Worm (Caenorhabditis elegans) whole organism, late embryonic: ENCODE measurements around the gene K09C8.7.

Experiments
- C38D4.7 ChIP-seq: fragments of 200-800 bp; sonication (Bioruptor generic); optimal IDR thresholded peaks from 2 replicates; lab custom pipeline; 2018; ENCODE audit warnings: mild to moderate bottlenecking, missing genetic modification characterization, moderate library complexity, missing compliant biosample characterization
- F13H6.1 ChIP-seq: sonication (generic microtip); optimal IDR thresholded peaks from 2 replicates; lab custom pipeline; 2016; ENCODE audit warnings: missing genetic modification characterization, missing compliant biosample characterization
- K02D7.2 ChIP-seq: sonication (generic microtip); optimal IDR thresholded peaks from 2 replicates; lab custom pipeline; 2017; ENCODE audit warnings: mild to moderate bottlenecking, missing genetic modification characterization, missing compliant biosample characterization
- ahr-1 ChIP-seq: sonication (generic microtip); optimal IDR thresholded peaks from 2 replicates; lab custom pipeline; 2016; ENCODE audit warnings: missing genetic modification characterization, missing compliant biosample characterization
- ceh-14 ChIP-seq: sonication (generic microtip); optimal IDR thresholded peaks from 2 replicates; lab custom pipeline; 2016; ENCODE audit warnings: missing genotype, missing genetic modification characterization, missing compliant biosample characterization
- ceh-18 ChIP-seq: sonication (generic microtip); optimal IDR thresholded peaks from 2 replicates; lab custom pipeline; 2016; ENCODE audit warnings: missing genetic modification characterization, missing compliant biosample characterization
- ceh-19 ChIP-seq: fragments of 200-800 bp; sonication (Bioruptor generic); optimal IDR thresholded peaks from 2 replicates; lab custom pipeline; 2018; ENCODE audit warnings: mild to moderate bottlenecking, missing genetic modification characterization, missing compliant biosample characterization
- ceh-22 ChIP-seq: sonication (generic microtip); optimal IDR thresholded peaks from 2 replicates; lab custom pipeline; 2017; ENCODE audit warnings: missing biosample characterization, missing genetic modification characterization
- ceh-24 ChIP-seq: sonication (generic microtip); optimal IDR thresholded peaks from 2 replicates; lab custom pipeline; 2016; ENCODE audit warnings: mild to moderate bottlenecking, missing genetic modification characterization, missing compliant biosample characterization
- ceh-34 ChIP-seq: sonication (generic microtip); optimal IDR thresholded peaks from 2 replicates; lab custom pipeline; 2016; ENCODE audit warnings: mild to moderate bottlenecking, missing genetic modification characterization, missing compliant biosample characterization
- ceh-45 ChIP-seq: fragments of 200-800 bp; sonication (Bioruptor generic); IDR thresholded peaks from 2 replicates; pipeline ENCODE4 v1.3.6; 2022; ENCODE audit warnings: missing genetic modification reagents, missing genetic modification characterization, missing compliant biosample characterization
- ceh-6 ChIP-seq: fragments of 200-800 bp; sonication (Bioruptor generic); optimal IDR thresholded peaks from 2 replicates; lab custom pipeline; 2018; ENCODE audit warnings: mild to moderate bottlenecking, missing genetic modification characterization, missing compliant biosample characterization
- ceh-9 ChIP-seq: sonication (generic microtip); optimal IDR thresholded peaks from 2 replicates; lab custom pipeline; 2016; ENCODE audit warnings: mild to moderate bottlenecking, missing genetic modification characterization, inconsistent platforms, missing compliant biosample characterization
- dve-1 ChIP-seq: sonication (generic microtip); optimal IDR thresholded peaks from 2 replicates; lab custom pipeline; 2017; ENCODE audit warnings: antibody characterized with exemption, mild to moderate bottlenecking, missing genetic modification characterization, missing compliant biosample characterization
- elt-2 ChIP-seq: sonication (generic microtip); optimal IDR thresholded peaks from 2 replicates; lab custom pipeline; 2016; ENCODE audit warnings: missing genetic modification reagents, missing genetic modification characterization, missing compliant biosample characterization
- elt-4 ChIP-seq: sonication (generic microtip); optimal IDR thresholded peaks from 2 replicates; lab custom pipeline; 2016; ENCODE audit warnings: missing genetic modification characterization, missing compliant biosample characterization
- ets-4 ChIP-seq: sonication (generic microtip); optimal IDR thresholded peaks from 2 replicates; lab custom pipeline; 2016; ENCODE audit warnings: missing genetic modification characterization, missing compliant biosample characterization
- eyg-1 ChIP-seq: sonication (generic microtip); optimal IDR thresholded peaks from 2 replicates; lab custom pipeline; 2016; ENCODE audit warnings: missing genotype, missing genetic modification characterization, missing compliant biosample characterization
- fax-1 ChIP-seq: sonication (generic microtip); optimal IDR thresholded peaks from 2 replicates; lab custom pipeline; 2016; ENCODE audit warnings: missing genotype, missing genetic modification characterization, missing compliant biosample characterization
- fkh-6 ChIP-seq: sonication (generic microtip); optimal IDR thresholded peaks from 2 replicates; lab custom pipeline; 2016; ENCODE audit warnings: missing genetic modification characterization, missing compliant biosample characterization
- gmeb-2 ChIP-seq: sonication (generic microtip); optimal IDR thresholded peaks from 2 replicates; lab custom pipeline; 2016; ENCODE audit warnings: missing genetic modification characterization, inconsistent platforms, missing compliant biosample characterization
- hlh-6 ChIP-seq: sonication (generic microtip); optimal IDR thresholded peaks from 2 replicates; lab custom pipeline; 2016; ENCODE audit warnings: missing genotype, missing genetic modification characterization, missing compliant biosample characterization
- hlh-8 ChIP-seq: sonication (generic microtip); optimal IDR thresholded peaks from 2 replicates; lab custom pipeline; 2016; ENCODE audit warnings: missing genotype, missing genetic modification characterization, missing compliant biosample characterization
- lim-6 ChIP-seq: sonication (generic microtip); optimal IDR thresholded peaks from 2 replicates; lab custom pipeline; 2016; ENCODE audit warnings: missing genetic modification characterization, missing compliant biosample characterization
- lin-11 ChIP-seq: fragments of 200-800 bp; sonication (Bioruptor generic); optimal IDR thresholded peaks from 2 replicates; lab custom pipeline; 2018; ENCODE audit warnings: mild to moderate bottlenecking, missing genetic modification characterization, missing compliant biosample characterization
- madf-2 ChIP-seq: sonication (generic microtip); optimal IDR thresholded peaks from 2 replicates; lab custom pipeline; 2017; ENCODE audit warnings: missing genetic modification characterization, missing compliant biosample characterization
- mec-3 ChIP-seq: sonication (generic microtip); optimal IDR thresholded peaks from 2 replicates; lab custom pipeline; 2016; ENCODE audit warnings: borderline replicate concordance, missing genetic modification characterization, missing compliant biosample characterization
- nhr-232 ChIP-seq: sonication (generic microtip); optimal IDR thresholded peaks from 2 replicates; lab custom pipeline; 2016; ENCODE audit warnings: missing genetic modification characterization, missing compliant biosample characterization
- npax-4 ChIP-seq: sonication (generic microtip); optimal IDR thresholded peaks from 2 replicates; lab custom pipeline; 2016; ENCODE audit warnings: missing genetic modification characterization, missing compliant biosample characterization
- odd-2 ChIP-seq: sonication (generic microtip); optimal IDR thresholded peaks from 2 replicates; lab custom pipeline; 2017; ENCODE audit warnings: antibody characterized with exemption, mild to moderate bottlenecking, missing genetic modification characterization, missing compliant biosample characterization
- pag-3 ChIP-seq: sonication (generic microtip); optimal IDR thresholded peaks from 2 replicates; lab custom pipeline; 2016; ENCODE audit warnings: missing compliant biosample characterization, missing genetic modification characterization, borderline replicate concordance
- pat-9 ChIP-seq: fragments of 200-800 bp; sonication (Bioruptor generic); optimal IDR thresholded peaks from 2 replicates; lab custom pipeline; 2018; ENCODE audit warnings: mild to moderate bottlenecking, missing genetic modification characterization, moderate library complexity, missing compliant biosample characterization
- pax-1 ChIP-seq: fragments of 150-350 bp; optimal IDR thresholded peaks from 2 replicates; lab custom pipeline; 2014; ENCODE audit warnings: missing biosample characterization, missing genetic modification characterization
- pha-4 ChIP-seq: fragments of 150-350 bp; optimal IDR thresholded peaks from 2 replicates; lab custom pipeline; 2018; ENCODE audit warnings: missing biosample characterization, missing genetic modification reagents, missing genetic modification characterization
- pqm-1 ChIP-seq: sonication (generic microtip); optimal IDR thresholded peaks from 2 replicates; lab custom pipeline; 2016; ENCODE audit warnings: missing genetic modification characterization, missing compliant biosample characterization
- pros-1 ChIP-seq: fragments of 150-350 bp; optimal IDR thresholded peaks from 2 replicates; lab custom pipeline; 2014; ENCODE audit warnings: missing biosample characterization, missing genetic modification reagents, missing genetic modification characterization
- ref-2 ChIP-seq: sonication (generic microtip); optimal IDR thresholded peaks from 2 replicates; lab custom pipeline; 2016; ENCODE audit warnings: missing genetic modification characterization, missing compliant biosample characterization
- sdc-2 ChIP-seq: sonication (generic microtip); optimal IDR thresholded peaks from 2 replicates; lab custom pipeline; 2016; ENCODE audit warnings: missing genotype, missing genetic modification characterization, missing compliant biosample characterization
- sox-2 ChIP-seq: fragments of 200-800 bp; sonication (Bioruptor generic); IDR thresholded peaks from 2 replicates; pipeline ENCODE4 v1.3.6; 2022; ENCODE audit warnings: missing genetic modification reagents, missing genetic modification characterization, missing compliant biosample characterization
- sox-4 ChIP-seq: sonication (generic microtip); optimal IDR thresholded peaks from 2 replicates; lab custom pipeline; 2017; ENCODE audit warnings: mild to moderate bottlenecking, missing genetic modification characterization, inconsistent platforms, missing compliant biosample characterization
- tbx-2 ChIP-seq: sonication (generic microtip); optimal IDR thresholded peaks from 2 replicates; lab custom pipeline; 2016; ENCODE audit warnings: missing genetic modification characterization, missing compliant biosample characterization
- tbx-7 ChIP-seq: sonication (generic microtip); optimal IDR thresholded peaks from 2 replicates; lab custom pipeline; 2016; ENCODE audit warnings: missing genotype, missing genetic modification characterization, missing compliant biosample characterization
- ttx-3 ChIP-seq: sonication (generic microtip); optimal IDR thresholded peaks from 2 replicates; lab custom pipeline; 2016; ENCODE audit warnings: missing genetic modification reagents, missing genetic modification characterization, missing compliant biosample characterization
- unc-3 ChIP-seq, 2 experiments: fragments of 200-800 bp in 1 of 2; sonication (Bioruptor generic) in 1 of 2; sonication (generic microtip) in 1 of 2; conservative IDR thresholded peaks in 1 of 2; optimal IDR thresholded peaks in 1 of 2; 2 replicates each; pipeline versions ENCODE4 v1.3.6 to Lab custom; 2016 to 2022; ENCODE audit warnings: missing compliant biosample characterization in 2 of 2, missing genetic modification characterization in 2 of 2, missing genetic modification reagents in 1 of 2
- unc-42 ChIP-seq: sonication (generic microtip); optimal IDR thresholded peaks from 2 replicates; lab custom pipeline; 2016; ENCODE audit warnings: missing genotype, missing genetic modification characterization, missing compliant biosample characterization
- unc-55 ChIP-seq: sonication (generic microtip); optimal IDR thresholded peaks from 2 replicates; lab custom pipeline; 2017; ENCODE audit warnings: missing biosample characterization, missing genetic modification reagents, missing genetic modification characterization
- unc-86 ChIP-seq: sonication (generic microtip); optimal IDR thresholded peaks from 2 replicates; lab custom pipeline; 2016; ENCODE audit warnings: missing genetic modification characterization, missing compliant biosample characterization
- ztf-16 ChIP-seq: sonication (generic microtip); optimal IDR thresholded peaks from 2 replicates; lab custom pipeline; 2017; ENCODE audit warnings: missing genetic modification characterization, missing compliant biosample characterization

Gene K09C8.7

DNA sequence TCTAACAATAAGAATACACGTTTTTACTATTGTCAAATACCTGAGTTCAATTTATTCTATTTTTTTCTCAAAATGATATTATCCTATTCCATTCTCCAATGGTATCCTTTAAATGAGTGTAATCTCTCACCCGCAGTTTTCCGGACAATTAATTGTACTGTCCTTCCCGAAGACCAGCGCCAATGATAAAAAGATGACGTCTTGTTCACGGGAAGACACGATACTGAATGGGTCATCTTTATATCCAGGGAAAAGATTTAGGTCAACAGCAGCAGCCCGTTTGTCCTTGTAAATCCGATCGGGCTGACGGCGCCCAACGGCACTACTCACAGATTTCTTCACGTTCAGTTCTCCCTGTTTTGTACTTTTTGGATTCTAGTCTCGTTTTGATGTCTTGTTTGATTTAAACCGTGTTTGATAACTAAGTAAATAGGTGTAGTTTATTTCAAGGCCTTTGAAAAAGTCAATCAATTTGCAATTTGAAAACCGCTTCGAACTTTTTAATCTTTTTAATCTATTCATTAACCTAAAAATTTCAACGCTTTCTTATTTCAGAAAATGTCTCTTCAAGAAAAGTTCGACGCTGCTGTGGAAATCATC is 48.4 kb downstream of the K09C8.7 start, which contains the start of gene acbp-3:
acbp-3 (plus strand) TSS at position 550 of the 600 bp plus-strand sequence.
- no peak for TF ChIP-seq odd-2 (tag; lab: Kevin White, UChicago)
- no peak for TF ChIP-seq eyg-1 (tag; lab: Kevin White, UChicago)
- no peak for TF ChIP-seq pros-1 (tag; lab: Kevin White, UChicago)
- no peak for TF ChIP-seq ceh-6 (GFP tag; lab: Kevin White, UChicago)

DNA sequence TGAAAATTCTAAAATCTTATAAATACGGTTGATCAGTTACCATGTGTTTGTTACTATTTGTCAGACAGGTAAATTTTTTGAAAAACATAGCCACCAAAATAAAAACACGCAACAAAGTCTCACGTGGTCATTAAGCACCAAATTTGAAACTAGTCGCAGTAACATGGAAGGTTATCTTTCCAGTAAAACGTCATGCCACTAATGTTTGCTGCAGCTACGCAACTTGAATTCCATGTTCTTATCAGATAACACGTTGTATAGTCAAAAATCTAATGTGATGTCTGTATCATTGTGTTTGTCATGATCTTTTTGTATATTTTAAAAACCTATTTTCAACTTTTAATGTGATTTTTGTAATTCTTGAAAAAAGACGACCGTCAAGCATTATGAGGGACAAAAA is 49.4 kb downstream of the K09C8.7 start:
- TF ChIP-seq elt-2 (tag; lab: Kevin White, UChicago) (peak; percentile 48), ceh-14 (tag; lab: Kevin White, UChicago) (no peak)
- TF ChIP-seq, all 69 proteins: peak for 1

DNA sequence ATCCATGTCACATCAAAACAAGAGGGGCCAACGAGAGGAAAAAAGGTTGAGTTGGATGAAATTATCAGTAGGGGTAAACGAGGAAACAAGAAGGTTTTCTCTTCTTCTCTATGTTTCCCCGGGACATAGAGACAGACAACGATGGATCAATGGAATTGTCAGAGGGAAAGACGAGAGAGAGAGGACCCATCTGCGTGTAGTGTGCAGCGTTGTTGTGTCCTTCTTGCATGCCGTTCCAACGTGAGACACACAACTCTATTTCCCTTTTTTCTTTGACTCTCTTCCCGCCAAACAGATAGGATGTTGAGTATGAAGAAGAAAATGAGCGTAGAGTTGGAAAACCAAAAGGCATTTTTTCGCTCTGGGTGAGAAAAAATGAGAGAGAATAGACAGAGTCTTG is 50.2 kb downstream of the K09C8.7 start:
- no peak for TF ChIP-seq pha-4 (tag; lab: Kevin White, UChicago)
- TF ChIP-seq hlh-6 = no peak
- TF ChIP-seq fkh-6 = no peak
- TF ChIP-seq madf-2 (tag; lab: Kevin White, UChicago) = no peak
- no peak for TF ChIP-seq ceh-45 (GFP tag; lab: Robert Waterston, UW)
- peak; percentile 19 for TF ChIP-seq ceh-34
- TF ChIP-seq C38D4.7 (GFP tag; lab: Kevin White, UChicago) = no peak
- TF ChIP-seq sox-2 (GFP tag; lab: Robert Waterston, UW) = no peak
- TF ChIP-seq ceh-24 = no peak
- TF ChIP-seq F13H6.1 (tag; lab: Kevin White, UChicago) = no peak
- TF ChIP-seq tbx-7 (tag; lab: Kevin White, UChicago) = no peak
- no peak for TF ChIP-seq lin-11 (tag; lab: Kevin White, UChicago)
- no peak for TF ChIP-seq sox-4 (tag; lab: Kevin White, UChicago)
- peak; percentile 30 for TF ChIP-seq hlh-8 (tag; lab: Kevin White, UChicago)
- no peak for TF ChIP-seq nhr-232 (tag; lab: Kevin White, UChicago)
- TF ChIP-seq tbx-2 (tag; lab: Kevin White, UChicago) = peak; percentile 37
- no peak for TF ChIP-seq npax-4 (tag; lab: Kevin White, UChicago)
- no peak for TF ChIP-seq ceh-19 (GFP tag; lab: Kevin White, UChicago)
- TF ChIP-seq elt-4 = no peak
- no peak for TF ChIP-seq ceh-22 (tag; lab: Kevin White, UChicago)
- peak; percentile 31 for TF ChIP-seq unc-42 (tag; lab: Kevin White, UChicago)
- TF ChIP-seq ahr-1 (tag; lab: Kevin White, UChicago) = no peak
- TF ChIP-seq ceh-9 = no peak
- no peak for TF ChIP-seq dve-1
- peak; percentile 51 for TF ChIP-seq ref-2
- no peak for TF ChIP-seq unc-3 (GFP tag; conservative IDR thresholded peaks at IDR 0.05; lab: Robert Waterston, UW)
- TF ChIP-seq unc-3 (tag; optimal IDR thresholded peaks at IDR 0.05; lab: Kevin White, UChicago) = no peak
- TF ChIP-seq pag-3 (tag; lab: Kevin White, UChicago) = no peak
- no peak for TF ChIP-seq pqm-1
- TF ChIP-seq pros-1 (tag; lab: Kevin White, UChicago) = no peak
- peak; percentile 30 for TF ChIP-seq elt-2 (tag; lab: Kevin White, UChicago)
- TF ChIP-seq mec-3 (tag; lab: Kevin White, UChicago) = no peak
- no peak for TF ChIP-seq ttx-3 (tag; lab: Kevin White, UChicago)
- no peak for TF ChIP-seq pat-9
- no peak for TF ChIP-seq pax-1 (tag; lab: Kevin White, UChicago)
- no peak for TF ChIP-seq ceh-6 (GFP tag; lab: Kevin White, UChicago)
- peak; percentile 82 for TF ChIP-seq ceh-18
- TF ChIP-seq lim-6 = no peak
- TF ChIP-seq unc-86 (tag; lab: Kevin White, UChicago) = no peak
- TF ChIP-seq gmeb-2 = no peak
- TF ChIP-seq sdc-2 (tag; lab: Kevin White, UChicago) = no peak
- TF ChIP-seq unc-55 = peak; percentile 71
- TF ChIP-seq K02D7.2 (tag; lab: Kevin White, UChicago) = no peak
- TF ChIP-seq ets-4 (tag; lab: Kevin White, UChicago) = no peak
- TF ChIP-seq fax-1 (tag; lab: Kevin White, UChicago) = no peak
- TF ChIP-seq ztf-16 = no peak
